Fruit fly (Drosophila melanogaster) whole organism, embryonic: Measurements from ENCODE around the gene Atg5.

Experiments used
- Ada2b ChIP-seq: fragments of 200-800 bp; sonication (Bioruptor generic); IDR thresholded peaks from 2 replicates; pipeline ENCODE4 v1.3.6; 2022; ENCODE audit warnings: missing biosample characterization, missing genetic modification characterization
- B-H2 ChIP-seq: fragments of 200-800 bp; sonication (Bioruptor generic); optimal IDR thresholded peaks from 2 replicates; lab custom pipeline; 2018; ENCODE audit warnings: missing biosample characterization, mild to moderate bottlenecking, missing genetic modification characterization
- CG10462 ChIP-seq: fragments of 200-800 bp; sonication (Bioruptor generic); optimal IDR thresholded peaks from 2 replicates; lab custom pipeline; 2016; ENCODE audit warnings: missing biosample characterization, missing genetic modification characterization
- CG11085 ChIP-seq: fragments of 200-800 bp; sonication (Bioruptor generic); IDR thresholded peaks from 2 replicates; pipeline ENCODE4 v1.3.6; 2022; ENCODE audit warnings: missing biosample characterization, missing genetic modification characterization
- CG11093 ChIP-seq: fragments of 200-800 bp; sonication (Bioruptor generic); IDR thresholded peaks from 3 replicates; pipeline ENCODE4 v1.3.6; 2022; ENCODE audit warnings: missing biosample characterization, missing genetic modification characterization
- CG12236 ChIP-seq: fragments of 200-800 bp; sonication (Bioruptor generic); optimal IDR thresholded peaks from 2 replicates; lab custom pipeline; 2016; ENCODE audit warnings: missing biosample characterization, missing genetic modification characterization
- CG12391 ChIP-seq: fragments of 200-800 bp; sonication (Bioruptor generic); optimal IDR thresholded peaks from 3 replicates; lab custom pipeline; 2018; ENCODE audit warnings: missing biosample characterization, mild to moderate bottlenecking, missing genetic modification characterization, moderate library complexity
- CG15011 ChIP-seq: fragments of 200-800 bp; sonication (Bioruptor generic); optimal IDR thresholded peaks from 3 replicates; lab custom pipeline; 2018; ENCODE audit warnings: missing biosample characterization, mild to moderate bottlenecking, missing genetic modification characterization
- CG15696 ChIP-seq: fragments of 200-800 bp; sonication (Bioruptor generic); optimal IDR thresholded peaks from 2 replicates; lab custom pipeline; 2019; ENCODE audit warnings: missing biosample characterization, mild to moderate bottlenecking, missing genetic modification characterization, moderate library complexity
- CG1647 ChIP-seq: fragments of 200-800 bp; sonication (Bioruptor generic); optimal IDR thresholded peaks from 3 replicates; lab custom pipeline; 2016; ENCODE audit warnings: missing biosample characterization, missing genetic modification characterization
- CG17186 ChIP-seq: fragments of 200-800 bp; sonication (Bioruptor generic); optimal IDR thresholded peaks from 3 replicates; lab custom pipeline; 2017; ENCODE audit warnings: missing biosample characterization, missing genetic modification reagents, missing genetic modification characterization
- CG2129 ChIP-seq: fragments of 200-800 bp; sonication (Bioruptor generic); IDR thresholded peaks from 2 replicates; pipeline ENCODE4 v1.3.6; 2022; ENCODE audit warnings: missing biosample characterization, missing genetic modification characterization; ENCODE audit not compliant: partially characterized antibody
- CG2875 ChIP-seq: fragments of 200-800 bp; sonication (Bioruptor generic); optimal IDR thresholded peaks from 2 replicates; lab custom pipeline; 2017; ENCODE audit warnings: missing biosample characterization, mild to moderate bottlenecking, missing genetic modification characterization, missing genetic modification reagents
- CG2889 ChIP-seq: fragments of 200-800 bp; sonication (Bioruptor generic); IDR thresholded peaks from 3 replicates; pipeline ENCODE4 v1.3.6; 2022; ENCODE audit warnings: missing biosample characterization, missing genetic modification characterization
- CG3163 ChIP-seq: fragments of 200-800 bp; sonication (Bioruptor generic); optimal IDR thresholded peaks from 3 replicates; lab custom pipeline; 2016; ENCODE audit warnings: missing biosample characterization, missing genetic modification characterization
- CG7357 ChIP-seq: fragments of 200-800 bp; sonication (Bioruptor generic); IDR thresholded peaks from 3 replicates; pipeline ENCODE4 v1.3.6; 2022; ENCODE audit warnings: missing biosample characterization, missing genetic modification characterization
- CG8944 ChIP-seq: fragments of 200-800 bp; sonication (Bioruptor generic); optimal IDR thresholded peaks from 3 replicates; lab custom pipeline; 2016; ENCODE audit warnings: missing biosample characterization, missing genetic modification characterization
- CG9932 ChIP-seq: fragments of 200-800 bp; sonication (Bioruptor generic); IDR thresholded peaks from 2 replicates; pipeline ENCODE4 v1.3.6; 2022; ENCODE audit warnings: missing biosample characterization, missing genetic modification characterization
- Gug ChIP-seq: fragments of 200-800 bp; sonication (Bioruptor generic); IDR thresholded peaks from 4 replicates; pipeline ENCODE4 v1.3.6; 2022; ENCODE audit warnings: missing biosample characterization, missing genetic modification characterization
- Hey ChIP-seq: fragments of 200-800 bp; sonication (Bioruptor generic); optimal IDR thresholded peaks from 3 replicates; lab custom pipeline; 2018; ENCODE audit warnings: missing biosample characterization, mild to moderate bottlenecking, missing genetic modification characterization
- Hr3 ChIP-seq: fragments of 200-800 bp; sonication (Bioruptor generic); optimal IDR thresholded peaks from 3 replicates; lab custom pipeline; 2016; ENCODE audit warnings: missing biosample characterization, missing genetic modification characterization
- MESR4 ChIP-seq: fragments of 200-800 bp; sonication (Bioruptor generic); optimal IDR thresholded peaks from 2 replicates; lab custom pipeline; 2018; ENCODE audit warnings: missing biosample characterization, mild to moderate bottlenecking, missing genetic modification characterization, moderate library complexity
- Nf-YA ChIP-seq: fragments of 200-800 bp; sonication (Bioruptor generic); IDR thresholded peaks from 2 replicates; pipeline ENCODE4 v1.3.6; 2022; ENCODE audit warnings: missing biosample characterization, missing genetic modification characterization
- Nf-YB ChIP-seq: fragments of 200-800 bp; sonication (Bioruptor generic); optimal IDR thresholded peaks from 3 replicates; lab custom pipeline; 2019; ENCODE audit warnings: missing biosample characterization, mild to moderate bottlenecking, missing genetic modification characterization, moderate library complexity
- Nf-YC ChIP-seq: fragments of 200-800 bp; optimal IDR thresholded peaks from 3 replicates; lab custom pipeline; 2019; ENCODE audit warnings: missing biosample characterization, mild to moderate bottlenecking, missing genetic modification characterization, moderate library complexity
- Optix ChIP-seq: fragments of 200-800 bp; sonication (Bioruptor generic); IDR thresholded peaks from 3 replicates; pipeline ENCODE4 v1.3.6; 2022; ENCODE audit warnings: missing biosample characterization, missing genetic modification characterization
- Pdp1 ChIP-seq, 2 experiments: fragments of 200-800 bp; sonication (Bioruptor generic); optimal IDR thresholded peaks; 3 replicates each; lab custom pipeline; 2016; ENCODE audit warnings: missing biosample characterization in 2 of 2, missing genetic modification characterization in 2 of 2, mild to moderate bottlenecking in 1 of 2, moderate library complexity in 1 of 2
- Usf ChIP-seq: fragments of 200-800 bp; sonication (Bioruptor generic); optimal IDR thresholded peaks from 2 replicates; lab custom pipeline; 2017; ENCODE audit warnings: missing genotype, missing biosample characterization, missing genetic modification characterization
- YL-1 ChIP-seq: fragments of 200-800 bp; sonication (Bioruptor generic); optimal IDR thresholded peaks from 3 replicates; lab custom pipeline; 2017; ENCODE audit warnings: missing biosample characterization, mild to moderate bottlenecking, missing genetic modification characterization
- aop ChIP-seq: fragments of 200-800 bp; sonication (Bioruptor generic); IDR thresholded peaks from 2 replicates; pipeline ENCODE4 v1.3.6; 2022; ENCODE audit warnings: missing biosample characterization, missing genetic modification characterization
- btn ChIP-seq: fragments of 200-800 bp; sonication (Bioruptor generic); optimal IDR thresholded peaks from 2 replicates; lab custom pipeline; 2016; ENCODE audit warnings: missing biosample characterization, missing genetic modification characterization
- chinmo ChIP-seq: fragments of 200-800 bp; sonication (Bioruptor generic); IDR thresholded peaks from 4 replicates; pipeline ENCODE4 v1.3.6; 2022; ENCODE audit warnings: missing biosample characterization, missing genetic modification characterization; ENCODE audit not compliant: partially characterized antibody
- crc ChIP-seq: fragments of 200-800 bp; sonication (Bioruptor generic); optimal IDR thresholded peaks from 2 replicates; lab custom pipeline; 2016; ENCODE audit warnings: missing biosample characterization, missing genetic modification characterization
- danr ChIP-seq: fragments of 200-800 bp; sonication (Bioruptor generic); IDR thresholded peaks from 2 replicates; pipeline ENCODE4 v1.3.6; 2022; ENCODE audit warnings: missing biosample characterization, missing genetic modification characterization
- dimm ChIP-seq: fragments of 200-800 bp; sonication (Bioruptor generic); IDR thresholded peaks from 2 replicates; pipeline ENCODE4 v1.3.6; 2022; ENCODE audit warnings: missing biosample characterization, missing genetic modification characterization
- ewg ChIP-seq: fragments of 200-800 bp; sonication (Bioruptor generic); optimal IDR thresholded peaks from 3 replicates; lab custom pipeline; 2017; ENCODE audit warnings: mild to moderate bottlenecking, missing biosample characterization, missing genetic modification reagents, missing genetic modification characterization
- fd64A ChIP-seq: fragments of 200-800 bp; sonication (Bioruptor generic); optimal IDR thresholded peaks from 3 replicates; lab custom pipeline; 2018; ENCODE audit warnings: missing biosample characterization, mild to moderate bottlenecking, missing genetic modification characterization
- grau ChIP-seq: fragments of 200-800 bp; optimal IDR thresholded peaks from 3 replicates; lab custom pipeline; 2019; ENCODE audit warnings: missing biosample characterization, mild to moderate bottlenecking, missing genetic modification characterization, moderate library complexity
- luna ChIP-seq: fragments of 200-800 bp; sonication (Bioruptor generic); optimal IDR thresholded peaks from 2 replicates; lab custom pipeline; 2016; ENCODE audit warnings: missing biosample characterization, missing genetic modification characterization
- nmo ChIP-seq: fragments of 200-800 bp; sonication (Bioruptor generic); optimal IDR thresholded peaks from 2 replicates; lab custom pipeline; 2018; ENCODE audit warnings: missing biosample characterization, mild to moderate bottlenecking, missing genetic modification characterization, moderate library complexity
- peb ChIP-seq: fragments of 200-800 bp; sonication (Bioruptor generic); IDR thresholded peaks from 2 replicates; pipeline ENCODE4 v1.3.6; 2022; ENCODE audit warnings: missing biosample characterization, missing genetic modification characterization
- pnt ChIP-seq: fragments of 200-800 bp; sonication (Bioruptor generic); optimal IDR thresholded peaks from 3 replicates; lab custom pipeline; 2016; ENCODE audit warnings: missing biosample characterization, missing genetic modification characterization
- seq ChIP-seq: fragments of 200-800 bp; sonication (Bioruptor generic); IDR thresholded peaks from 2 replicates; pipeline ENCODE4 v1.3.6; 2022; ENCODE audit warnings: missing biosample characterization, missing genetic modification characterization
- sr ChIP-seq: fragments of 200-800 bp; sonication (Bioruptor generic); IDR thresholded peaks from 3 replicates; pipeline ENCODE4 v1.3.6; 2022; ENCODE audit warnings: missing biosample characterization, missing genetic modification characterization
- stwl ChIP-seq: fragments of 200-800 bp; sonication (Bioruptor generic); optimal IDR thresholded peaks from 3 replicates; lab custom pipeline; 2018; ENCODE audit warnings: missing biosample characterization, mild to moderate bottlenecking, missing genetic modification characterization, moderate library complexity
- tna ChIP-seq: fragments of 200-800 bp; sonication (Bioruptor generic); IDR thresholded peaks from 2 replicates; pipeline ENCODE4 v1.3.6; 2022; ENCODE audit warnings: missing biosample characterization, missing genetic modification characterization; ENCODE audit not compliant: partially characterized antibody
- usp ChIP-seq: fragments of >200 bp; optimal IDR thresholded peaks from 2 replicates; lab custom pipeline; 2017; ENCODE audit warnings: missing biosample characterization, missing genetic modification characterization
- wdn ChIP-seq: fragments of 200-800 bp; sonication (Bioruptor generic); IDR thresholded peaks from 2 replicates; pipeline ENCODE4 v1.3.6; 2022; ENCODE audit warnings: missing biosample characterization, missing genetic modification characterization
- yki ChIP-seq: fragments of >200 bp; optimal IDR thresholded peaks from 3 replicates; lab custom pipeline; 2018
- zf30C ChIP-seq: fragments of 200-800 bp; sonication (Bioruptor generic); optimal IDR thresholded peaks from 3 replicates; lab custom pipeline; 2018; ENCODE audit warnings: missing biosample characterization, mild to moderate bottlenecking, missing genetic modification characterization

The Atg5 gene

dm6 chrX:7335524-7335991 lies 12.0 kb upstream of the Atg5 start (continued):
- no peak for TF ChIP-seq pnt
- TF ChIP-seq Pdp1 (GFP tag; optimal IDR thresholded peaks at IDR 0.05; lab: Kevin White, UChicago): no peak
- TF ChIP-seq CG1647 (GFP tag; lab: Kevin White, UChicago): no peak
- TF ChIP-seq danr (GFP tag; lab: Robert Waterston, UW): no peak

- TF ChIP-seq grau (peak; percentile 98), YL-1 (GFP tag; lab: Kevin White, UChicago) (no peak), Ada2b (peak; percentile 56), CG15011 (GFP tag; lab: Kevin White, UChicago) (peak; percentile 32), CG17186 (GFP tag; lab: Kevin White, UChicago) (no peak), Optix (GFP tag; lab: Robert Waterston, UW) (no peak), Usf (GFP tag; lab: Kevin White, UChicago) (no peak), chinmo (no peak), Pdp1 (GFP tag; optimal IDR thresholded peaks at IDR 0.05; lab: Kevin White, UChicago) (no peak), Hr3 (GFP tag; lab: Kevin White, UChicago) (peak; percentile 65), fd64A (GFP tag; lab: Kevin White, UChicago) (no peak), CG12236 (no peak), aop (GFP tag; lab: Robert Waterston, UW) (no peak), peb (peak; percentile 38; the same call in 1 of the 2 replicates), luna (GFP tag; lab: Kevin White, UChicago) (no peak), btn (no peak), nmo (peak; percentile 89), CG11085 (GFP tag; lab: Robert Waterston, UW) (peak; percentile 53), ewg (peak; percentile 45), Nf-YC (peak; percentile 80), CG2875 (GFP tag; lab: Kevin White, UChicago) (peak; percentile 57), Gug (peak; percentile 48; the same call in 2 of the 4 replicates), usp (GFP tag; lab: Kevin White, UChicago) (no peak), stwl (tag; lab: Kevin White, UChicago) (no peak), Hey (no peak), B-H2 (GFP tag; lab: Kevin White, UChicago) (peak; percentile 33), CG7357 (0 out of 3 replicates have a peak, but pooled peaks have one; percentile 40), yki (lab: Kevin White, UChicago) (no peak), CG2889 (GFP tag; lab: Robert Waterston, UW) (0 out of 3 replicates have a peak, but pooled peaks have one; percentile 66), CG12391 (tag; lab: Kevin White, UChicago) (peak; percentile 89), MESR4 (GFP tag; lab: Kevin White, UChicago) (no peak), wdn (no peak), tna (GFP tag; lab: Robert Waterston, UW) (no peak), CG3163 (GFP tag; lab: Kevin White, UChicago) (no peak), Nf-YB (peak; percentile 71), Nf-YA (GFP tag; lab: Robert Waterston, UW) (no peak), CG2129 (GFP tag; lab: Robert Waterston, UW) (no peak), sr (GFP tag; lab: Robert Waterston, UW) (no peak), crc (GFP tag; lab: Kevin White, UChicago) (no peak), CG15696 (tag; lab: Kevin White, UChicago) (peak; percentile 76), zf30C (GFP tag; lab: Kevin White, UChicago) (no peak), dimm (GFP tag; lab: Robert Waterston, UW) (no peak), CG8944 (GFP tag; lab: Kevin White, UChicago) (no peak), seq (GFP tag; lab: Robert Waterston, UW) (0 out of 2 replicates have a peak, but pooled peaks have one; percentile 24), CG9932 (GFP tag; lab: Robert Waterston, UW) (peak; percentile 80), CG10462 (GFP tag; lab: Kevin White, UChicago) (peak; percentile 55), CG11093 (peak; percentile 64; the same call in 1 of the 3 replicates)
Observed at dm6 chrX:7334801-7335176, 11.2 kb upstream of the Atg5 start.
